Fruit fly (Drosophila melanogaster) whole organism, embryonic: ENCODE results near the gene CG5346.
A peak's percentile ranks its signal among the peaks of the same experiment; 100 is the strongest.

Source experiments
- Atf-2 ChIP-seq: fragments of 200-800 bp; sonication (Bioruptor generic); optimal IDR thresholded peaks from 2 replicates; lab custom pipeline; 2016; ENCODE audit warnings: missing biosample characterization, missing genetic modification characterization
- CG10654 ChIP-seq: fragments of 200-800 bp; sonication (Bioruptor generic); optimal IDR thresholded peaks from 2 replicates; lab custom pipeline; 2016; ENCODE audit warnings: missing biosample characterization, missing genetic modification characterization
- CG11696 ChIP-seq: fragments of 200-800 bp; sonication (Bioruptor generic); IDR thresholded peaks from 2 replicates; pipeline ENCODE4 v1.3.6; 2022; ENCODE audit warnings: missing biosample characterization, missing genetic modification characterization
- CG12155 ChIP-seq: fragments of 200-800 bp; sonication (Bioruptor generic); optimal IDR thresholded peaks from 3 replicates; lab custom pipeline; 2016; ENCODE audit warnings: missing biosample characterization, missing genetic modification characterization
- CG1233 ChIP-seq: fragments of 200-800 bp; sonication (Bioruptor generic); optimal IDR thresholded peaks from 4 replicates; lab custom pipeline; 2018; ENCODE audit warnings: missing biosample characterization, mild to moderate bottlenecking, missing genetic modification characterization
- CG12391 ChIP-seq: fragments of 200-800 bp; sonication (Bioruptor generic); optimal IDR thresholded peaks from 3 replicates; lab custom pipeline; 2018; ENCODE audit warnings: missing biosample characterization, mild to moderate bottlenecking, missing genetic modification characterization, moderate library complexity
- CG13287 ChIP-seq: fragments of 200-800 bp; sonication (Bioruptor generic); IDR thresholded peaks from 2 replicates; pipeline ENCODE4 v1.3.6; 2022; ENCODE audit warnings: missing biosample characterization, missing genetic modification characterization; ENCODE audit not compliant: partially characterized antibody
- CG13775 ChIP-seq: fragments of 200-800 bp; sonication (Bioruptor generic); optimal IDR thresholded peaks from 3 replicates; lab custom pipeline; 2017; ENCODE audit warnings: missing biosample characterization, mild to moderate bottlenecking, missing genetic modification characterization
- CG15073 ChIP-seq: fragments of 200-800 bp; sonication (Bioruptor generic); optimal IDR thresholded peaks from 2 replicates; lab custom pipeline; 2016; ENCODE audit warnings: missing biosample characterization, missing genetic modification characterization
- CG15269 ChIP-seq: fragments of 200-800 bp; sonication (Bioruptor generic); optimal IDR thresholded peaks from 2 replicates; lab custom pipeline; 2018; ENCODE audit warnings: missing biosample characterization, mild to moderate bottlenecking, missing genetic modification characterization, moderate library complexity
- CG15601 ChIP-seq: fragments of 200-800 bp; sonication (Bioruptor generic); optimal IDR thresholded peaks from 3 replicates; lab custom pipeline; 2019; ENCODE audit warnings: missing biosample characterization, mild to moderate bottlenecking, missing genetic modification characterization, moderate library complexity
- CG16813 ChIP-seq: fragments of 200-800 bp; sonication (Bioruptor generic); IDR thresholded peaks from 3 replicates; pipeline ENCODE4 v1.3.6; 2022; ENCODE audit warnings: missing biosample characterization, missing genetic modification characterization; ENCODE audit not compliant: partially characterized antibody
- CG16815 ChIP-seq: fragments of 200-800 bp; sonication (Bioruptor generic); optimal IDR thresholded peaks from 3 replicates; lab custom pipeline; 2017; ENCODE audit warnings: missing biosample characterization, mild to moderate bottlenecking, missing genetic modification characterization
- CG18619 ChIP-seq: fragments of 200-800 bp; sonication (Bioruptor generic); optimal IDR thresholded peaks from 3 replicates; lab custom pipeline; 2017; ENCODE audit warnings: missing biosample characterization, mild to moderate bottlenecking, missing genetic modification characterization
- CG2199 ChIP-seq: fragments of 200-800 bp; sonication (Bioruptor generic); IDR thresholded peaks from 3 replicates; pipeline ENCODE4 v1.3.6; 2022; ENCODE audit warnings: missing biosample characterization, missing genetic modification characterization
- CG2202 ChIP-seq: fragments of 200-800 bp; sonication (Bioruptor generic); optimal IDR thresholded peaks from 2 replicates; lab custom pipeline; 2018; ENCODE audit warnings: missing biosample characterization, mild to moderate bottlenecking, missing genetic modification characterization
- CG32532 ChIP-seq: fragments of 200-800 bp; sonication (Bioruptor generic); IDR thresholded peaks from 2 replicates; pipeline ENCODE4 v1.3.6; 2022; ENCODE audit warnings: missing biosample characterization, missing genetic modification characterization
- CG3995 ChIP-seq: fragments of 200-800 bp; sonication (Bioruptor generic); optimal IDR thresholded peaks from 3 replicates; lab custom pipeline; 2016; ENCODE audit warnings: missing biosample characterization, missing genetic modification characterization
- CG43689 ChIP-seq: fragments of 200-800 bp; sonication (Bioruptor generic); IDR thresholded peaks from 2 replicates; pipeline ENCODE4 v1.3.6; 2022; ENCODE audit warnings: missing biosample characterization, missing genetic modification characterization
- CG4424 ChIP-seq: fragments of 200-800 bp; sonication (Bioruptor generic); optimal IDR thresholded peaks from 3 replicates; lab custom pipeline; 2016; ENCODE audit warnings: missing biosample characterization, missing genetic modification characterization
- CG6272 ChIP-seq: fragments of 200-800 bp; sonication (Bioruptor generic); IDR thresholded peaks from 2 replicates; pipeline ENCODE4 v1.3.6; 2022; ENCODE audit warnings: missing biosample characterization, missing genetic modification characterization
- CG7357 ChIP-seq: fragments of 200-800 bp; sonication (Bioruptor generic); IDR thresholded peaks from 3 replicates; pipeline ENCODE4 v1.3.6; 2022; ENCODE audit warnings: missing biosample characterization, missing genetic modification characterization
- CG8290 ChIP-seq, 3 experiments: fragments of 200-800 bp; sonication (Bioruptor generic); optimal IDR thresholded peaks; 2 replicates each; lab custom pipeline; 2016 to 2019; ENCODE audit warnings: missing biosample characterization in 3 of 3, missing genetic modification characterization in 3 of 3, mild to moderate bottlenecking in 2 of 3, moderate library complexity in 1 of 3
- CG8924 ChIP-seq: fragments of 200-800 bp; optimal IDR thresholded peaks from 3 replicates; lab custom pipeline; 2019; ENCODE audit warnings: missing biosample characterization, mild to moderate bottlenecking, missing genetic modification characterization, moderate library complexity
- CG8944 ChIP-seq: fragments of 200-800 bp; sonication (Bioruptor generic); optimal IDR thresholded peaks from 3 replicates; lab custom pipeline; 2016; ENCODE audit warnings: missing biosample characterization, missing genetic modification characterization
- CrebB ChIP-seq: fragments of 200-800 bp; sonication (Bioruptor generic); optimal IDR thresholded peaks from 3 replicates; lab custom pipeline; 2018; ENCODE audit warnings: missing biosample characterization, mild to moderate bottlenecking, missing genetic modification characterization
- Dll ChIP-seq: fragments of 200-800 bp; sonication (Bioruptor generic); IDR thresholded peaks from 4 replicates; pipeline ENCODE4 v1.3.6; 2022; ENCODE audit warnings: missing biosample characterization, missing genetic modification characterization; ENCODE audit not compliant: partially characterized antibody
- Eip74EF ChIP-seq, 2 experiments: fragments of 200-800 bp in 1 of 2; fragments of >200 bp in 1 of 2; sonication (Bioruptor generic) in 1 of 2; optimal IDR thresholded peaks; 2 replicates each; lab custom pipeline; 2017 to 2019; ENCODE audit warnings: missing biosample characterization in 2 of 2, missing genetic modification characterization in 2 of 2, mild to moderate bottlenecking in 1 of 2, moderate library complexity in 1 of 2
- Fer3 ChIP-seq: fragments of 200-800 bp; sonication (Bioruptor generic); optimal IDR thresholded peaks from 2 replicates; lab custom pipeline; 2018; ENCODE audit warnings: missing biosample characterization, mild to moderate bottlenecking, missing genetic modification characterization, moderate library complexity
- HmgZ ChIP-seq: fragments of 200-800 bp; sonication (Bioruptor generic); optimal IDR thresholded peaks from 2 replicates; lab custom pipeline; 2018; ENCODE audit warnings: missing biosample characterization, mild to moderate bottlenecking, missing genetic modification characterization
- Mes4 ChIP-seq: fragments of 200-800 bp; sonication (Bioruptor generic); optimal IDR thresholded peaks from 2 replicates; lab custom pipeline; 2016; ENCODE audit warnings: missing biosample characterization, missing genetic modification characterization
- Rx ChIP-seq: fragments of 200-800 bp; sonication (Bioruptor generic); IDR thresholded peaks from 2 replicates; pipeline ENCODE4 v1.3.6; 2022; ENCODE audit warnings: missing biosample characterization, missing genetic modification characterization
- Sry-δ ChIP-seq: fragments of 200-800 bp; sonication (Bioruptor generic); optimal IDR thresholded peaks from 2 replicates; lab custom pipeline; 2016; ENCODE audit warnings: missing biosample characterization, missing genetic modification characterization
- Vsx1 ChIP-seq: fragments of 200-800 bp; sonication (Bioruptor generic); optimal IDR thresholded peaks from 2 replicates; lab custom pipeline; 2017; ENCODE audit warnings: missing biosample characterization, mild to moderate bottlenecking, missing genetic modification characterization, missing genetic modification reagents
- chinmo ChIP-seq: fragments of 200-800 bp; sonication (Bioruptor generic); IDR thresholded peaks from 4 replicates; pipeline ENCODE4 v1.3.6; 2022; ENCODE audit warnings: missing biosample characterization, missing genetic modification characterization; ENCODE audit not compliant: partially characterized antibody
- croc ChIP-seq: fragments of 200-800 bp; sonication (Bioruptor generic); conservative IDR thresholded peaks from 3 replicates; pipeline ENCODE4 v1.3.6; 2022; ENCODE audit warnings: missing biosample characterization, missing genetic modification characterization
- dmrt99B ChIP-seq: fragments of 200-800 bp; sonication (Bioruptor generic); optimal IDR thresholded peaks from 2 replicates; lab custom pipeline; 2018; ENCODE audit warnings: missing biosample characterization, mild to moderate bottlenecking, missing genetic modification characterization, moderate library complexity
- dysf ChIP-seq: fragments of 200-800 bp; sonication (Bioruptor generic); IDR thresholded peaks from 3 replicates; pipeline ENCODE4 v1.3.6; 2022; ENCODE audit warnings: missing biosample characterization, missing genetic modification characterization
- gcm ChIP-seq: fragments of 200-800 bp; sonication (Bioruptor generic); optimal IDR thresholded peaks from 2 replicates; lab custom pipeline; 2019; ENCODE audit warnings: missing biosample characterization, mild to moderate bottlenecking, missing genetic modification characterization, moderate library complexity
- gsb-n ChIP-seq: fragments of 200-800 bp; sonication (Bioruptor generic); optimal IDR thresholded peaks from 3 replicates; lab custom pipeline; 2018; ENCODE audit warnings: missing biosample characterization, mild to moderate bottlenecking, missing genetic modification characterization
- kah ChIP-seq: fragments of 200-800 bp; sonication (Bioruptor generic); optimal IDR thresholded peaks from 2 replicates; lab custom pipeline; 2018; ENCODE audit warnings: missing biosample characterization, mild to moderate bottlenecking, missing genetic modification characterization
- ken ChIP-seq: fragments of 200-800 bp; sonication (Bioruptor generic); IDR thresholded peaks from 3 replicates; pipeline ENCODE4 v1.3.6; 2022; ENCODE audit warnings: missing biosample characterization, missing genetic modification characterization
- knrl ChIP-seq: fragments of 200-800 bp; sonication (Bioruptor generic); IDR thresholded peaks from 3 replicates; pipeline ENCODE4 v1.3.6; 2022; ENCODE audit warnings: missing biosample characterization, missing genetic modification characterization; ENCODE audit not compliant: partially characterized antibody
- nom ChIP-seq: fragments of 200-800 bp; sonication (Bioruptor generic); optimal IDR thresholded peaks from 2 replicates; lab custom pipeline; 2017; ENCODE audit warnings: missing biosample characterization, missing genetic modification characterization, mild to moderate bottlenecking, moderate library complexity, missing genetic modification reagents
- odd ChIP-seq: fragments of 200-800 bp; sonication (Bioruptor generic); optimal IDR thresholded peaks from 2 replicates; lab custom pipeline; 2017; ENCODE audit warnings: missing biosample characterization, mild to moderate bottlenecking, missing genetic modification characterization
- p53 ChIP-seq: fragments of 200-800 bp; sonication (Bioruptor generic); optimal IDR thresholded peaks from 2 replicates; lab custom pipeline; 2016; ENCODE audit warnings: missing biosample characterization, missing genetic modification characterization
- schlank ChIP-seq: fragments of 200-800 bp; sonication (Bioruptor generic); optimal IDR thresholded peaks from 2 replicates; lab custom pipeline; 2018; ENCODE audit warnings: missing biosample characterization, mild to moderate bottlenecking, missing genetic modification characterization
- tio ChIP-seq: fragments of 200-800 bp; sonication (Bioruptor generic); optimal IDR thresholded peaks from 2 replicates; lab custom pipeline; 2017; ENCODE audit warnings: missing biosample characterization, missing genetic modification characterization, inconsistent platforms
- zen ChIP-seq: fragments of 200-800 bp; sonication (Bioruptor generic); optimal IDR thresholded peaks from 3 replicates; lab custom pipeline; 2018; ENCODE audit warnings: missing biosample characterization, mild to moderate bottlenecking, missing genetic modification characterization, moderate library complexity

CG5346 gene

DNA sequence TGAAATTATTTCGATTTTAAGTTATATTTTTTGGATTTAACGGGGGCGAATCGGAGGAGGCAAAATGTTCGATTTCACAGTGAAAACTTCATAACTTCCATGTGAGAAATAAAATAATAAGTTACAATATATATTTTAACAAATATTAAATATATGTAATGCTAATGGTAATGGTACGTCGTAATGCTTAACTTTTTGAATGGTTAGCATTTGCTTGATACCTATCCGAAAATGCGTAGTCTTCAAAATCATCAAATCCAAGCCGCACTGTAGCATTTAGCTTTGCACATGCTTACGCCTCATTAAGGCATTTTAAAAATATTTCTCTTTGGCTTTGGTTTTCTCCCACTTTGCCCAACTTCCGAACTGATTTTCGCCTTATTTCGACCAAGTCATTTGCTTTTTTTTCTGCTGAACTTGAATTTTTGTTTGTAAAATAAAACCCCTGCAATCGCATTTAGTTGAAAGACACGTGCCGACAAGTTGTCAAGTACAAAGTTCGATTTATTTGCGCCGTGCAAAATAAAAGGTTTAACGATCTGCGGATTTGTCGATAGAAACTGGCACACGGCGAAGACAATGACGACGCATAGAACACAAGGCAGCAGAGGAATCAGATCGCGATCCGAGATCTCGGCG lies 14.4 kb upstream of the CG5346 start (continued):
- TF ChIP-seq Mes4 (no peak), CG12155 (no peak), Vsx1 (GFP tag; lab: Kevin White, UChicago) (no peak), CG15601 (no peak), CG8944 (GFP tag; lab: Kevin White, UChicago) (no peak), gcm (no peak), odd (GFP tag; lab: Kevin White, UChicago) (no peak), ken (GFP tag; lab: Robert Waterston, UW) (no peak), CG2202 (tag; lab: Kevin White, UChicago) (no peak), kah (GFP tag; lab: Kevin White, UChicago) (no peak), CG16815 (GFP tag; lab: Kevin White, UChicago) (no peak), CG8924 (tag; lab: Kevin White, UChicago) (no peak), Dll (no peak), CG8290 (GFP tag; optimal IDR thresholded peaks at IDR 0.05; lab: Kevin White, UChicago) (no peak), CG8290 (tag; optimal IDR thresholded peaks at IDR 0.05; lab: Kevin White, UChicago) (no peak), schlank (tag; lab: Kevin White, UChicago) (no peak), dmrt99B (tag; lab: Kevin White, UChicago) (peak; percentile 34), Sry-δ (GFP tag; lab: Kevin White, UChicago) (no peak), CG18619 (GFP tag; lab: Kevin White, UChicago) (no peak), Fer3 (tag; lab: Kevin White, UChicago) (no peak), CG15073 (GFP tag; lab: Kevin White, UChicago) (no peak), CG32532 (GFP tag; lab: Robert Waterston, UW) (peak; percentile 24; the same call in 1 of the 2 replicates), CG7357 (GFP tag; lab: Robert Waterston, UW) (0 out of 3 replicates have a peak, but pooled peaks have one; percentile 23), gsb-n (tag; lab: Kevin White, UChicago) (peak; percentile 9), Rx (GFP tag; lab: Robert Waterston, UW) (no peak), CG13287 (GFP tag; lab: Robert Waterston, UW) (no peak), dysf (peak; percentile 54; the same call in 2 of the 3 replicates), Atf-2 (GFP tag; lab: Kevin White, UChicago) (no peak), zen (tag; lab: Kevin White, UChicago) (no peak), knrl (GFP tag; lab: Robert Waterston, UW) (no peak), HmgZ (no peak), tio (GFP tag; lab: Kevin White, UChicago) (no peak), chinmo (GFP tag; lab: Robert Waterston, UW) (0 out of 4 replicates have a peak, but pooled peaks have one; percentile 29), CG10654 (no peak), CG1233 (GFP tag; lab: Kevin White, UChicago) (no peak), CG3995 (GFP tag; lab: Kevin White, UChicago) (no peak), Eip74EF (GFP tag; optimal IDR thresholded peaks at IDR 0.05; lab: Kevin White, UChicago) (no peak), CG11696 (GFP tag; lab: Robert Waterston, UW) (no peak), p53 (GFP tag; lab: Kevin White, UChicago) (no peak), CG2199 (GFP tag; lab: Robert Waterston, UW) (no peak), CG4424 (GFP tag; lab: Kevin White, UChicago) (no peak), nom (GFP tag; lab: Kevin White, UChicago) (no peak), CG43689 (GFP tag; lab: Robert Waterston, UW) (no peak), croc (GFP tag; lab: Robert Waterston, UW) (no peak), CG12391 (no peak), CG6272 (GFP tag; lab: Robert Waterston, UW) (no peak), CG15269 (tag; lab: Kevin White, UChicago) (peak; percentile 58), CG16813 (GFP tag; lab: Robert Waterston, UW) (0 out of 3 replicates have a peak, but pooled peaks have one; percentile 26), CrebB (tag; lab: Kevin White, UChicago) (no peak), CG13775 (GFP tag; lab: Kevin White, UChicago) (no peak)
